Worm (Caenorhabditis elegans): ENCODE results near the gene sra-12.

The sra-12 gene

DNA sequence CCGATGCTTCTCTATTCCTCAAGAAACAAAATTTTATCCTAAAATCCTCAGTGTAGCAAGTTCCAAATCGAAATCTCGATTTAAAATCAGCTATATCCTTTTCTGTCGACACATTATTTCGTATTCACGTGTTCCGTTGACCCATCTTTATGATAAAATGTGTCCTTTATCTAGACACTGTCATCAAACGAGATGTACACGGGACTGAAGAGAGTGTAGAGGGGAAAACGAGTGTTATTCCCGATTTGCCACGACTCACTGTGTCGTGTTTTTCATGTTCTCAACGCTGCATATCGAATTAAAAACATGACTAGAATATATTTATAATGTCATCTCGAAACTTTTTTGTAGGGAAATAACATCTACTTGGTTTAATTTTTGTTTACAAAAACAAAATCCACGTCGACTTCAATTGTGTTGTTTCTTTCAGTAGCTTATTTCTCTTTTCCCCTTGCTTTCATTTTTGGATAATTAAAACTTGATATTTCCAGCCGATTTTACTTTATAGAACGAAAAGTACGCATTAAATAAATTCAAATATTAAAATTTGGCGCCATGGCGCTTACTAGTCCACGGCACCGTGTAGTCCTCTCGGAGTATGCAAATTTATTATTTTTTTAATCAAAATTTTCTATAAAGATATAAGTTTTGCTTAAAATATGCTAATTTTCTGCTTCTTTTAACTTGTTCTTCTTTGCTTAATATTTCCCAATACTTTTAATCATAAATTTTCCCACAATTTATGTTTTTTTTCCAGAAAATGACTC, 21.7 kb upstream of the sra-12 start, which contains the start of gene metr-1 (continued):
- peak; percentile 21 for TF ChIP-seq irx-1 (tag; optimal IDR thresholded peaks at IDR 0.05)
- TF ChIP-seq xbp-1 (tag; optimal IDR thresholded peaks at IDR 0.05): no peak
- TF ChIP-seq rnt-1 (tag; optimal IDR thresholded peaks at IDR 0.05): peak; percentile 37
- peak; percentile 82 to 86 for TF ChIP-seq efl-1 (optimal IDR thresholded peaks at IDR 0.05)
- peak; percentile 77 to 96 for TF ChIP-seq efl-1 (GFP tag; optimal IDR thresholded peaks at IDR 0.05 in 1 of 2)
- TF ChIP-seq dpl-1 (GFP tag; optimal IDR thresholded peaks at IDR 0.05): peak; percentile 66 to 82 (median 69)

DNA sequence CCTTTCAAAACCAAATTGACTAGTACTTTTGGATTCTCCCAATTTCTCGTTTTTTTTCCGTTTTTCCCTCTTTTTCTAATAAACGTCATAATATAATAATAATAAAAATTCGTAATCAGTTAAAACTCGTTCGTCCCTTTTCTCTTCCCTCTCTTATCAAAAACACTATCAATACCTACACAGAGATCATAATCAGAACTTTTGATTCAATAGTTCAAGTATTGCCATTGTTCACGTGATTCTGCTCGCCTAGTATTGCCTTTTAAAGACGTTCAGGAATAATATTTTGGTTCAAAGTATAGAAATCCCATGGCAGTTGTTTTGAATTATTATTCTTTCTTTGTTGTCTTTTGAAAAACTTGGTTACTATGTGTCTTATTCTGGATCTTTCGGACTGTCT, 20.4 kb upstream of the sra-12 start:
- TF ChIP-seq pax-3 (tag; optimal IDR thresholded peaks at IDR 0.05) (no peak), lin-35 (GFP tag; optimal IDR thresholded peaks at IDR 0.05) (peak in 1 of 2 experiments; percentile 27), unc-130 (tag; optimal IDR thresholded peaks at IDR 0.05) (no peak), nhr-20 (tag; optimal IDR thresholded peaks at IDR 0.05) (peak; percentile 45), nhr-77 (tag; optimal IDR thresholded peaks at IDR 0.05) (no peak), mep-1 (tag; optimal IDR thresholded peaks at IDR 0.05) (no peak), nhr-28 (tag; optimal IDR thresholded peaks at IDR 0.05) (no peak), nhr-11 (tag; optimal IDR thresholded peaks at IDR 0.05) (no peak), mef-2 (tag; optimal IDR thresholded peaks at IDR 0.05) (no peak), rnt-1 (tag; optimal IDR thresholded peaks at IDR 0.05) (no peak), alr-1 (tag; optimal IDR thresholded peaks at IDR 0.05; ENCODE audit: borderline replicate concordance) (no peak), snu-23 (GFP tag; optimal IDR thresholded peaks at IDR 0.05) (peak; percentile 8), isw-1 (GFP tag; IDR thresholded peaks at IDR 0.05) (no peak), swsn-7 (tag; optimal IDR thresholded peaks at IDR 0.05) (no peak), nhr-237 (tag; optimal IDR thresholded peaks at IDR 0.05) (no peak), elt-3 (tag; optimal IDR thresholded peaks at IDR 0.05) (peak in 2 of 6 experiments; percentile 11 to 69), ceh-82 (tag; optimal IDR thresholded peaks at IDR 0.05) (no peak), unc-30 (tag; optimal IDR thresholded peaks at IDR 0.05) (no peak), lin-14 (GFP tag; optimal IDR thresholded peaks at IDR 0.05) (peak; percentile 39), lin-15B (tag; optimal IDR thresholded peaks at IDR 0.05) (no peak), jun-1 (tag; optimal IDR thresholded peaks at IDR 0.05) (no peak), egl-13 (tag; optimal IDR thresholded peaks at IDR 0.05) (no peak), hlh-4 (tag; optimal IDR thresholded peaks at IDR 0.05) (no peak), lin-13 (GFP tag; optimal IDR thresholded peaks at IDR 0.05) (no peak), aha-1 (tag; optimal IDR thresholded peaks at IDR 0.05) (no peak), pag-3 (tag; optimal IDR thresholded peaks at IDR 0.05; ENCODE audit: borderline replicate concordance, insufficient read depth) (no peak), grh-1 (GFP tag; IDR thresholded peaks at IDR 0.05) (no peak), lsy-2 (tag; optimal IDR thresholded peaks at IDR 0.05) (no peak), fos-1 (tag; optimal IDR thresholded peaks at IDR 0.05) (no peak), ztf-4 (tag; optimal IDR thresholded peaks at IDR 0.05) (no peak), blmp-1 (tag; optimal IDR thresholded peaks at IDR 0.05) (peak; percentile 8), nhr-47 (tag; optimal IDR thresholded peaks at IDR 0.05) (no peak), nhr-85 (tag) (no peak), nhr-90 (tag; optimal IDR thresholded peaks at IDR 0.05; ENCODE audit: poor library complexity) (peak; percentile 42), nhr-84 (tag; optimal IDR thresholded peaks at IDR 0.05) (no peak), ztf-11 (tag; optimal IDR thresholded peaks at IDR 0.05) (no peak), Y116A8C.19 (tag; optimal IDR thresholded peaks at IDR 0.05; ENCODE audit: borderline replicate concordance) (no peak), ets-5 (GFP tag; IDR thresholded peaks at IDR 0.05) (no peak), C04F5.9 (tag; optimal IDR thresholded peaks at IDR 0.05) (no peak), skn-1 (tag; optimal IDR thresholded peaks at IDR 0.05) (no peak), nhr-71 (tag; optimal IDR thresholded peaks at IDR 0.05) (peak; percentile 50), ceh-63 (GFP tag; optimal IDR thresholded peaks at IDR 0.05) (no peak), tbx-2 (tag; optimal IDR thresholded peaks at IDR 0.05) (no peak), unc-98 (GFP tag; IDR thresholded peaks at IDR 0.05) (no peak), F16B12.6 (tag; optimal IDR thresholded peaks at IDR 0.05) (no peak), unc-86 (tag; optimal IDR thresholded peaks at IDR 0.05) (no peak)

Data from whole organism, L1 larva.